Fruit fly (Drosophila melanogaster): ENCODE measurements around the gene GAA1.

GAA1 gene

dm6 chrX:5896809-5897700, 23.9 kb upstream of the GAA1 start (continued):
- TF ChIP-seq CG15269 (tag; optimal IDR thresholded peaks at IDR 0.05) (peak; percentile 30), CG7786 (GFP tag; optimal IDR thresholded peaks at IDR 0.05) (no peak), CG15514 (GFP tag; optimal IDR thresholded peaks at IDR 0.05) (no peak), crol (GFP tag; IDR thresholded peaks at IDR 0.05) (no peak; the same call in 1 of the 2 replicates), ash1 (GFP tag; optimal IDR thresholded peaks at IDR 0.05) (no peak), hbn (GFP tag; IDR thresholded peaks at IDR 0.05; ENCODE audit: partially characterized antibody) (no peak), CG10979 (tag; optimal IDR thresholded peaks at IDR 0.05) (peak; percentile 25), cato (GFP tag; optimal IDR thresholded peaks at IDR 0.05; ENCODE audit: borderline replicate concordance) (no peak), CG17361 (GFP tag; IDR thresholded peaks at IDR 0.05) (no peak), Myb (GFP tag; optimal IDR thresholded peaks at IDR 0.05) (no peak), CG13296 (GFP tag; optimal IDR thresholded peaks at IDR 0.05) (no peak), lmd (GFP tag; IDR thresholded peaks at IDR 0.05) (peak; percentile 50), CG2120 (GFP tag; optimal IDR thresholded peaks at IDR 0.05) (peak; percentile 46), sr (GFP tag; IDR thresholded peaks at IDR 0.05) (no peak), CG7372 (GFP tag; IDR thresholded peaks at IDR 0.05) (no peak), CG10321 (GFP tag; IDR thresholded peaks at IDR 0.05) (peak; percentile 35; the same call in 1 of the 2 replicates), mam (GFP tag; optimal IDR thresholded peaks at IDR 0.05) (peak; percentile 8), CG33213 (GFP tag; optimal IDR thresholded peaks at IDR 0.05) (no peak), pros (GFP tag; optimal IDR thresholded peaks at IDR 0.05) (peak; percentile 55), ATbp (GFP tag; optimal IDR thresholded peaks at IDR 0.05) (no peak), CG17359 (tag; optimal IDR thresholded peaks at IDR 0.05) (peak; percentile 31), CG1529 (GFP tag; optimal IDR thresholded peaks at IDR 0.05) (no peak), CG2202 (tag; optimal IDR thresholded peaks at IDR 0.05) (no peak), crp (GFP tag; optimal IDR thresholded peaks at IDR 0.05) (no peak), CG18619 (GFP tag; optimal IDR thresholded peaks at IDR 0.05) (no peak), Mes4 (GFP tag; optimal IDR thresholded peaks at IDR 0.05) (no peak), CG3995 (GFP tag; optimal IDR thresholded peaks at IDR 0.05) (no peak), Drgx (GFP tag; IDR thresholded peaks at IDR 0.05) (peak; percentile 53; the same call in 1 of the 2 replicates), wor (GFP tag; IDR thresholded peaks at IDR 0.05) (no peak), CG34422 (GFP tag; IDR thresholded peaks at IDR 0.05) (no peak; the same call in 2 of the 3 replicates), CG3838 (GFP tag; optimal IDR thresholded peaks at IDR 0.05) (no peak), trh (GFP tag; optimal IDR thresholded peaks at IDR 0.05) (no peak), Ptx1 (GFP tag; IDR thresholded peaks at IDR 0.05) (peak; percentile 33; the same call in 1 of the 2 replicates), mirr (GFP tag; optimal IDR thresholded peaks at IDR 0.05) (no peak), Atf-2 (GFP tag; optimal IDR thresholded peaks at IDR 0.05) (peak; percentile 9), CG16779 (GFP tag; IDR thresholded peaks at IDR 0.05) (no peak), Hsf (GFP tag; optimal IDR thresholded peaks at IDR 0.05) (peak; percentile 35), CG34376 (GFP tag; optimal IDR thresholded peaks at IDR 0.05) (no peak), Sox102F (GFP tag; optimal IDR thresholded peaks at IDR 0.05) (peak; percentile 53), HHEX (GFP tag; optimal IDR thresholded peaks at IDR 0.05) (no peak), CG10267 (tag; optimal IDR thresholded peaks at IDR 0.05) (peak; percentile 12), Atf6 (GFP tag; IDR thresholded peaks at IDR 0.05) (0 out of 2 replicates have a peak, but pooled peaks have one; percentile 36), GATAe (GFP tag; conservative IDR thresholded peaks at IDR 0.05) (no peak), CG18476 (GFP tag; optimal IDR thresholded peaks at IDR 0.05) (no peak), CG9437 (GFP tag; optimal IDR thresholded peaks at IDR 0.05) (no peak), CG3726 (GFP tag; IDR thresholded peaks at IDR 0.05) (0 out of 3 replicates have a peak, but pooled peaks have one; percentile 60), fd102C (GFP tag; optimal IDR thresholded peaks at IDR 0.05) (no peak), az2 (GFP tag; optimal IDR thresholded peaks at IDR 0.05) (peak; percentile 34), Bteb2 (GFP tag; optimal IDR thresholded peaks at IDR 0.05) (peak; percentile 17)

Measured in whole organism, embryonic.